Fruit fly (Drosophila melanogaster) whole organism, embryonic: ENCODE results near the gene CG12310.
A peak's percentile ranks its signal among the peaks of the same experiment; 100 is the strongest.

ENCODE experiments used
- Adf1 ChIP-seq: fragments of 200-800 bp; sonication (Bioruptor generic); IDR thresholded peaks from 2 replicates; pipeline ENCODE4 v1.3.6; 2022; ENCODE audit warnings: missing biosample characterization, missing genetic modification characterization
- CG10147 ChIP-seq: fragments of 200-800 bp; sonication (Bioruptor generic); optimal IDR thresholded peaks from 2 replicates; lab custom pipeline; 2019; ENCODE audit warnings: missing biosample characterization, mild to moderate bottlenecking, missing genetic modification characterization, moderate library complexity
- CG10267 ChIP-seq: fragments of 200-800 bp; sonication (Bioruptor generic); optimal IDR thresholded peaks from 2 replicates; lab custom pipeline; 2018; ENCODE audit warnings: missing biosample characterization, mild to moderate bottlenecking, missing genetic modification characterization, moderate library complexity
- CG10979 ChIP-seq: fragments of 200-800 bp; sonication (Bioruptor generic); optimal IDR thresholded peaks from 2 replicates; lab custom pipeline; 2018; ENCODE audit warnings: missing biosample characterization, mild to moderate bottlenecking, missing genetic modification characterization, moderate library complexity
- CG11504 ChIP-seq: fragments of 200-800 bp; sonication (Bioruptor generic); optimal IDR thresholded peaks from 3 replicates; lab custom pipeline; 2019; ENCODE audit warnings: missing biosample characterization, mild to moderate bottlenecking, missing genetic modification characterization, moderate library complexity
- CG12391 ChIP-seq: fragments of 200-800 bp; sonication (Bioruptor generic); optimal IDR thresholded peaks from 3 replicates; lab custom pipeline; 2018; ENCODE audit warnings: missing biosample characterization, mild to moderate bottlenecking, missing genetic modification characterization, moderate library complexity
- CG12769 ChIP-seq: fragments of 200-800 bp; sonication (Bioruptor generic); optimal IDR thresholded peaks from 2 replicates; lab custom pipeline; 2019; ENCODE audit warnings: missing biosample characterization, mild to moderate bottlenecking, missing genetic modification characterization, moderate library complexity
- CG15269 ChIP-seq: fragments of 200-800 bp; sonication (Bioruptor generic); optimal IDR thresholded peaks from 2 replicates; lab custom pipeline; 2018; ENCODE audit warnings: missing biosample characterization, mild to moderate bottlenecking, missing genetic modification characterization, moderate library complexity
- CG15601 ChIP-seq: fragments of 200-800 bp; sonication (Bioruptor generic); optimal IDR thresholded peaks from 3 replicates; lab custom pipeline; 2019; ENCODE audit warnings: missing biosample characterization, mild to moderate bottlenecking, missing genetic modification characterization, moderate library complexity
- CG16779 ChIP-seq: fragments of 200-800 bp; sonication (Bioruptor generic); IDR thresholded peaks from 2 replicates; pipeline ENCODE4 v1.3.6; 2022; ENCODE audit warnings: missing biosample characterization, missing genetic modification characterization
- CG17186 ChIP-seq: fragments of 200-800 bp; sonication (Bioruptor generic); optimal IDR thresholded peaks from 3 replicates; lab custom pipeline; 2017; ENCODE audit warnings: missing biosample characterization, missing genetic modification reagents, missing genetic modification characterization
- CG17385 ChIP-seq: fragments of 200-800 bp; sonication (Bioruptor generic); optimal IDR thresholded peaks from 3 replicates; lab custom pipeline; 2018; ENCODE audit warnings: missing biosample characterization, mild to moderate bottlenecking, missing genetic modification characterization
- CG17568 ChIP-seq: fragments of 200-800 bp; sonication (Bioruptor generic); optimal IDR thresholded peaks from 2 replicates; lab custom pipeline; 2018; ENCODE audit warnings: missing biosample characterization, mild to moderate bottlenecking, missing genetic modification characterization, moderate library complexity
- CG17829 ChIP-seq: fragments of 200-800 bp; optimal IDR thresholded peaks from 2 replicates; lab custom pipeline; 2019; ENCODE audit warnings: missing biosample characterization, mild to moderate bottlenecking, missing genetic modification characterization, moderate library complexity
- CG18262 ChIP-seq: fragments of 200-800 bp; optimal IDR thresholded peaks from 3 replicates; lab custom pipeline; 2019; ENCODE audit warnings: missing biosample characterization, mild to moderate bottlenecking, missing genetic modification characterization, moderate library complexity
- CG18764 ChIP-seq: fragments of 200-800 bp; sonication (Bioruptor generic); optimal IDR thresholded peaks from 3 replicates; lab custom pipeline; 2016; ENCODE audit warnings: missing biosample characterization, missing genetic modification characterization
- CG2129 ChIP-seq: fragments of 200-800 bp; sonication (Bioruptor generic); IDR thresholded peaks from 2 replicates; pipeline ENCODE4 v1.3.6; 2022; ENCODE audit warnings: missing biosample characterization, missing genetic modification characterization; ENCODE audit not compliant: partially characterized antibody
- CG2678 ChIP-seq: fragments of 200-800 bp; sonication (Bioruptor generic); optimal IDR thresholded peaks from 3 replicates; lab custom pipeline; 2019; ENCODE audit warnings: missing biosample characterization, mild to moderate bottlenecking, missing genetic modification characterization, moderate library complexity
- CG2712 ChIP-seq: fragments of 200-800 bp; optimal IDR thresholded peaks from 3 replicates; lab custom pipeline; 2019; ENCODE audit warnings: missing biosample characterization, mild to moderate bottlenecking, missing genetic modification characterization, moderate library complexity
- CG4854 ChIP-seq: fragments of 200-800 bp; sonication (Bioruptor generic); optimal IDR thresholded peaks from 2 replicates; lab custom pipeline; 2016; ENCODE audit warnings: missing biosample characterization, missing genetic modification characterization, inconsistent platforms
- CG5180 ChIP-seq: fragments of 200-800 bp; sonication (Bioruptor generic); optimal IDR thresholded peaks from 3 replicates; lab custom pipeline; 2017; ENCODE audit warnings: missing biosample characterization, missing genetic modification characterization, mild to moderate bottlenecking, moderate library complexity, missing genetic modification reagents
- CG7556 ChIP-seq: fragments of 200-800 bp; sonication (Bioruptor generic); optimal IDR thresholded peaks from 2 replicates; lab custom pipeline; 2017; ENCODE audit warnings: missing biosample characterization, mild to moderate bottlenecking, missing genetic modification characterization
- CG8281 ChIP-seq: fragments of 200-800 bp; sonication (Bioruptor generic); optimal IDR thresholded peaks from 2 replicates; lab custom pipeline; 2018; ENCODE audit warnings: missing biosample characterization, mild to moderate bottlenecking, missing genetic modification characterization, moderate library complexity
- CG8765 ChIP-seq: fragments of 200-800 bp; sonication (Bioruptor generic); IDR thresholded peaks from 2 replicates; pipeline ENCODE4 v1.3.6; 2022; ENCODE audit warnings: missing biosample characterization, missing genetic modification characterization
- D19A ChIP-seq: fragments of 200-800 bp; optimal IDR thresholded peaks from 3 replicates; lab custom pipeline; 2019; ENCODE audit warnings: missing biosample characterization, mild to moderate bottlenecking, missing genetic modification characterization, moderate library complexity
- Eip74EF ChIP-seq, 2 experiments: fragments of 200-800 bp in 1 of 2; fragments of >200 bp in 1 of 2; sonication (Bioruptor generic) in 1 of 2; optimal IDR thresholded peaks; 2 replicates each; lab custom pipeline; 2017 to 2019; ENCODE audit warnings: missing biosample characterization in 2 of 2, missing genetic modification characterization in 2 of 2, mild to moderate bottlenecking in 1 of 2, moderate library complexity in 1 of 2
- Fer1 ChIP-seq: fragments of 200-800 bp; sonication (Bioruptor generic); optimal IDR thresholded peaks from 2 replicates; lab custom pipeline; 2017; ENCODE audit warnings: missing biosample characterization, mild to moderate bottlenecking, missing genetic modification characterization
- Hmr ChIP-seq: fragments of 200-800 bp; sonication (Bioruptor generic); optimal IDR thresholded peaks from 3 replicates; lab custom pipeline; 2017; ENCODE audit warnings: mild to moderate bottlenecking, missing biosample characterization, missing genetic modification reagents, missing genetic modification characterization
- Meics ChIP-seq: fragments of 200-800 bp; sonication (Bioruptor generic); optimal IDR thresholded peaks from 2 replicates; lab custom pipeline; 2017; ENCODE audit warnings: missing biosample characterization, mild to moderate bottlenecking, missing genetic modification characterization
- Oli ChIP-seq: fragments of 200-800 bp; sonication (Bioruptor generic); optimal IDR thresholded peaks from 2 replicates; lab custom pipeline; 2018; ENCODE audit warnings: missing biosample characterization, mild to moderate bottlenecking, missing genetic modification characterization, moderate library complexity
- Poxn ChIP-seq: fragments of 200-800 bp; sonication (Bioruptor generic); IDR thresholded peaks from 2 replicates; pipeline ENCODE4 v1.3.6; 2022; ENCODE audit warnings: missing biosample characterization, missing genetic modification characterization
- Sin3A ChIP-seq: fragments of >200 bp; optimal IDR thresholded peaks from 2 replicates; lab custom pipeline; 2018
- Sox100B ChIP-seq: fragments of 200-800 bp; sonication (Bioruptor generic); optimal IDR thresholded peaks from 3 replicates; lab custom pipeline; 2018; ENCODE audit warnings: missing biosample characterization, mild to moderate bottlenecking, missing genetic modification characterization
- Sox102F ChIP-seq: fragments of 200-800 bp; sonication (Bioruptor generic); optimal IDR thresholded peaks from 2 replicates; lab custom pipeline; 2018; ENCODE audit warnings: missing biosample characterization, mild to moderate bottlenecking, missing genetic modification characterization, moderate library complexity
- Xrp1 ChIP-seq: fragments of 200-800 bp; sonication (Bioruptor generic); IDR thresholded peaks from 2 replicates; pipeline ENCODE4 v1.3.6; 2022; ENCODE audit warnings: missing biosample characterization, missing genetic modification characterization
- al ChIP-seq: fragments of 200-800 bp; sonication (Bioruptor generic); IDR thresholded peaks from 2 replicates; pipeline ENCODE4 v1.3.6; 2022; ENCODE audit warnings: missing biosample characterization, missing genetic modification characterization
- bsh ChIP-seq, 2 experiments: fragments of 200-800 bp; sonication (Bioruptor generic); optimal IDR thresholded peaks; 2 replicates each; lab custom pipeline; 2017 to 2018; ENCODE audit warnings: mild to moderate bottlenecking in 2 of 2, missing biosample characterization in 2 of 2, missing genetic modification characterization in 2 of 2, moderate library complexity in 1 of 2
- cwo ChIP-seq: fragments of 200-800 bp; sonication (Bioruptor generic); optimal IDR thresholded peaks from 3 replicates; lab custom pipeline; 2017; ENCODE audit warnings: missing biosample characterization, missing genetic modification characterization, mild to moderate bottlenecking, moderate library complexity, missing genetic modification reagents
- dmrt99B ChIP-seq: fragments of 200-800 bp; sonication (Bioruptor generic); optimal IDR thresholded peaks from 2 replicates; lab custom pipeline; 2018; ENCODE audit warnings: missing biosample characterization, mild to moderate bottlenecking, missing genetic modification characterization, moderate library complexity
- eyg ChIP-seq: fragments of 200-800 bp; sonication (Bioruptor generic); optimal IDR thresholded peaks from 3 replicates; lab custom pipeline; 2016; ENCODE audit warnings: missing biosample characterization, missing genetic modification characterization
- grau ChIP-seq: fragments of 200-800 bp; optimal IDR thresholded peaks from 3 replicates; lab custom pipeline; 2019; ENCODE audit warnings: missing biosample characterization, mild to moderate bottlenecking, missing genetic modification characterization, moderate library complexity
- nerfin-2 ChIP-seq: fragments of 200-800 bp; sonication (Bioruptor generic); IDR thresholded peaks from 2 replicates; pipeline ENCODE4 v1.3.6; 2022; ENCODE audit warnings: missing biosample characterization, missing genetic modification characterization; ENCODE audit not compliant: partially characterized antibody
- phol ChIP-seq: fragments of 200-800 bp; sonication (Bioruptor generic); optimal IDR thresholded peaks from 3 replicates; lab custom pipeline; 2018; ENCODE audit warnings: missing biosample characterization, mild to moderate bottlenecking, missing genetic modification characterization, moderate library complexity
- pnt ChIP-seq: fragments of 200-800 bp; sonication (Bioruptor generic); optimal IDR thresholded peaks from 3 replicates; lab custom pipeline; 2016; ENCODE audit warnings: missing biosample characterization, missing genetic modification characterization
- pros ChIP-seq: fragments of 200-800 bp; sonication (Bioruptor generic); optimal IDR thresholded peaks from 3 replicates; lab custom pipeline; 2019; ENCODE audit warnings: missing biosample characterization, mild to moderate bottlenecking, missing genetic modification characterization, moderate library complexity
- sd ChIP-seq: fragments of 200-800 bp; sonication (Bioruptor generic); optimal IDR thresholded peaks from 3 replicates; lab custom pipeline; 2018; ENCODE audit warnings: missing biosample characterization, mild to moderate bottlenecking, missing genetic modification characterization, moderate library complexity
- sug ChIP-seq: fragments of 200-800 bp; optimal IDR thresholded peaks from 2 replicates; lab custom pipeline; 2019; ENCODE audit warnings: missing biosample characterization, mild to moderate bottlenecking, missing genetic modification characterization, moderate library complexity
- tap ChIP-seq: fragments of 200-800 bp; optimal IDR thresholded peaks from 3 replicates; lab custom pipeline; 2019; ENCODE audit warnings: missing biosample characterization, mild to moderate bottlenecking, missing genetic modification characterization, moderate library complexity

Gene CG12310

dm6 chr3L:15089083-15089704 is 38.6 kb upstream of the CG12310 start (continued):
- TF ChIP-seq Sox100B (GFP tag; lab: Kevin White, UChicago) (peak; percentile 37), CG15269 (tag; lab: Kevin White, UChicago) (peak; percentile 56), CG8281 (tag; lab: Kevin White, UChicago) (no peak), CG17385 (GFP tag; lab: Kevin White, UChicago) (peak; percentile 10), Xrp1 (0 out of 2 replicates have a peak, but pooled peaks have one; percentile 6), CG4854 (GFP tag; lab: Kevin White, UChicago) (no peak), cwo (GFP tag; lab: Kevin White, UChicago) (peak; percentile 62), CG8765 (GFP tag; lab: Robert Waterston, UW) (no peak), D19A (peak; percentile 32), dmrt99B (tag; lab: Kevin White, UChicago) (peak; percentile 42), Eip74EF (GFP tag; optimal IDR thresholded peaks at IDR 0.05; lab: Kevin White, UChicago) (peak in 1 of 2 experiments; percentile 15), CG2129 (no peak), pnt (GFP tag; lab: Kevin White, UChicago) (no peak), CG15601 (tag; lab: Kevin White, UChicago) (peak; percentile 57), CG10979 (tag; lab: Kevin White, UChicago) (peak; percentile 27), CG16779 (no peak), CG18262 (tag; lab: Kevin White, UChicago) (peak; percentile 57), grau (tag; lab: Kevin White, UChicago) (peak; percentile 61), Meics (peak; percentile 15), CG7556 (GFP tag; lab: Kevin White, UChicago) (peak; percentile 17), phol (tag; lab: Kevin White, UChicago) (peak; percentile 24), CG17568 (GFP tag; lab: Kevin White, UChicago) (no peak), CG2678 (tag; lab: Kevin White, UChicago) (peak; percentile 60), pros (GFP tag; lab: Kevin White, UChicago) (no peak), CG17829 (tag; lab: Kevin White, UChicago) (peak; percentile 33), CG10147 (GFP tag; lab: Kevin White, UChicago) (peak; percentile 5), sug (tag; lab: Kevin White, UChicago) (peak; percentile 39), Fer1 (GFP tag; lab: Kevin White, UChicago) (peak; percentile 3), CG18764 (GFP tag; lab: Kevin White, UChicago) (no peak), sd (tag; lab: Kevin White, UChicago) (peak; percentile 14), CG12391 (tag; lab: Kevin White, UChicago) (peak; percentile 55), eyg (no peak), nerfin-2 (GFP tag; lab: Robert Waterston, UW) (no peak), Sin3A (lab: Kevin White, UChicago) (no peak), al (GFP tag; lab: Robert Waterston, UW) (no peak), CG11504 (tag; lab: Kevin White, UChicago) (peak; percentile 98), CG5180 (GFP tag; lab: Kevin White, UChicago) (no peak), bsh (GFP tag; optimal IDR thresholded peaks at IDR 0.05; lab: Kevin White, UChicago) (peak in 1 of 2 experiments; percentile 44), CG10267 (tag; lab: Kevin White, UChicago) (peak; percentile 27), Hmr (GFP tag; lab: Kevin White, UChicago) (no peak), Poxn (GFP tag; lab: Robert Waterston, UW) (no peak), CG2712 (tag; lab: Kevin White, UChicago) (peak; percentile 63), Sox102F (GFP tag; lab: Kevin White, UChicago) (peak; percentile 46), Oli (tag; lab: Kevin White, UChicago) (peak; percentile 5), CG17186 (GFP tag; lab: Kevin White, UChicago) (no peak), CG12769 (tag; lab: Kevin White, UChicago) (no peak), tap (tag; lab: Kevin White, UChicago) (peak; percentile 43), Adf1 (GFP tag; lab: Robert Waterston, UW) (no peak)
